Fruit fly (Drosophila melanogaster): ENCODE results near the gene Dhrs4.

Gene Dhrs4

dm6 chr3L:5154917-5155613 is 13.6 kb upstream of the Dhrs4 start (continued):
- TF ChIP-seq CG34224 (GFP tag; IDR thresholded peaks at IDR 0.05; ENCODE audit: partially characterized antibody) (no peak), crc (GFP tag; optimal IDR thresholded peaks at IDR 0.05) (peak; percentile 53), Dad (GFP tag; optimal IDR thresholded peaks at IDR 0.05) (peak; percentile 52), CG17829 (tag; optimal IDR thresholded peaks at IDR 0.05) (peak; percentile 16), CG10979 (tag; optimal IDR thresholded peaks at IDR 0.05) (peak; percentile 66), disco-r (GFP tag; optimal IDR thresholded peaks at IDR 0.05) (peak; percentile 48), Hey (tag; optimal IDR thresholded peaks at IDR 0.05) (peak; percentile 2), cas (GFP tag; IDR thresholded peaks at IDR 0.05) (peak; percentile 64), zf30C (GFP tag; optimal IDR thresholded peaks at IDR 0.05) (peak; percentile 72), wor (GFP tag; IDR thresholded peaks at IDR 0.05) (peak; percentile 58), Neu2 (GFP tag; optimal IDR thresholded peaks at IDR 0.05; ENCODE audit: borderline replicate concordance) (no peak), cato (GFP tag; optimal IDR thresholded peaks at IDR 0.05; ENCODE audit: borderline replicate concordance) (peak; percentile 59), Elba2 (GFP tag; optimal IDR thresholded peaks at IDR 0.05) (no peak), CG2712 (tag; optimal IDR thresholded peaks at IDR 0.05) (peak; percentile 60), CG16813 (GFP tag; IDR thresholded peaks at IDR 0.05; ENCODE audit: partially characterized antibody) (no peak), CG13624 (GFP tag; optimal IDR thresholded peaks at IDR 0.05) (peak; percentile 83), Side (GFP tag; optimal IDR thresholded peaks at IDR 0.05) (peak; percentile 77), so (GFP tag; IDR thresholded peaks at IDR 0.05) (peak; percentile 82; the same call in 2 of the 3 replicates), CG6272 (GFP tag; IDR thresholded peaks at IDR 0.05) (peak; percentile 63; the same call in 1 of the 2 replicates), Atf-2 (GFP tag; optimal IDR thresholded peaks at IDR 0.05) (peak; percentile 51), CG9797 (GFP tag; optimal IDR thresholded peaks at IDR 0.05) (no peak), CrebB (tag; optimal IDR thresholded peaks at IDR 0.05) (peak; percentile 56), CG13775 (GFP tag; optimal IDR thresholded peaks at IDR 0.05) (peak; percentile 62), tin (GFP tag; optimal IDR thresholded peaks at IDR 0.05) (peak; percentile 70), lmd (GFP tag; IDR thresholded peaks at IDR 0.05) (no peak; the same call in 1 of the 2 replicates), CG13424 (tag; optimal IDR thresholded peaks at IDR 0.05) (peak; percentile 77), CG5245 (GFP tag; optimal IDR thresholded peaks at IDR 0.05) (peak; percentile 53), peb (GFP tag; IDR thresholded peaks at IDR 0.05) (peak; percentile 58; the same call in 1 of the 2 replicates), esg (GFP tag; conservative IDR thresholded peaks at IDR 0.05) (peak; percentile 78), Mrtf (GFP tag; IDR thresholded peaks at IDR 0.05) (no peak; the same call in 2 of the 3 replicates), dpn (GFP tag; optimal IDR thresholded peaks at IDR 0.05) (peak; percentile 69 to 79), Bteb2 (GFP tag; optimal IDR thresholded peaks at IDR 0.05) (peak; percentile 74), knrl (GFP tag; IDR thresholded peaks at IDR 0.05; ENCODE audit: partially characterized antibody) (no peak), ham (GFP tag; IDR thresholded peaks at IDR 0.05) (peak; percentile 67; the same call in 1 of the 2 replicates), CG12155 (GFP tag; optimal IDR thresholded peaks at IDR 0.05) (peak; percentile 59), Aef1 (GFP tag; IDR thresholded peaks at IDR 0.05) (no peak; the same call in 1 of the 3 replicates), CG4404 (GFP tag; IDR thresholded peaks at IDR 0.05) (no peak), kah (GFP tag; optimal IDR thresholded peaks at IDR 0.05) (peak; percentile 45), sd (tag; optimal IDR thresholded peaks at IDR 0.05) (no peak), nerfin-1 (tag; optimal IDR thresholded peaks at IDR 0.05) (peak; percentile 58), CG3281 (GFP tag; optimal IDR thresholded peaks at IDR 0.05) (peak; percentile 79), CG17359 (tag; optimal IDR thresholded peaks at IDR 0.05) (peak; percentile 83), crol (GFP tag; IDR thresholded peaks at IDR 0.05) (no peak), grau (tag; optimal IDR thresholded peaks at IDR 0.05) (peak; percentile 59), ind (GFP tag; optimal IDR thresholded peaks at IDR 0.05) (peak; percentile 80), CG10543 (GFP tag; optimal IDR thresholded peaks at IDR 0.05) (peak; percentile 66), Adf1 (GFP tag; IDR thresholded peaks at IDR 0.05) (peak; percentile 46), pho (GFP tag; optimal IDR thresholded peaks at IDR 0.05) (peak; percentile 83), CG1529 (GFP tag; optimal IDR thresholded peaks at IDR 0.05) (peak; percentile 32), odd (GFP tag; optimal IDR thresholded peaks at IDR 0.05) (peak; percentile 45)
